Worm (Caenorhabditis elegans) whole organism, L4 larva: ENCODE results near the gene srd-12.

Experiments
- D1046.2 ChIP-seq: fragments of 200-800 bp; sonication (Bioruptor generic); IDR thresholded peaks from 2 replicates; pipeline ENCODE4 v1.3.6; 2022; ENCODE audit warnings: missing genetic modification characterization, missing compliant biosample characterization
- F44E2.7 ChIP-seq: fragments of 200-800 bp; sonication (Bioruptor generic); IDR thresholded peaks from 2 replicates; pipeline ENCODE4 v2.1.2; 2022; ENCODE audit warnings: missing genetic modification characterization, missing compliant biosample characterization
- R02D3.7 ChIP-seq: fragments of 150-350 bp; sonication (generic microtip); optimal IDR thresholded peaks from 3 replicates; lab custom pipeline; 2014; ENCODE audit warnings: missing biosample characterization, missing genetic modification characterization
- T20F7.1 ChIP-seq: fragments of 200-800 bp; sonication (Bioruptor generic); optimal IDR thresholded peaks from 2 replicates; lab custom pipeline; 2018; ENCODE audit warnings: mild to moderate bottlenecking, missing genetic modification characterization, missing compliant biosample characterization
- T26A8.4 ChIP-seq: fragments of 200-800 bp; sonication (Bioruptor generic); IDR thresholded peaks from 2 replicates; pipeline ENCODE4 v1.3.6; 2022; ENCODE audit warnings: missing genetic modification characterization, missing compliant biosample characterization
- Y105C5A.15 ChIP-seq: fragments of 200-800 bp; sonication (Bioruptor generic); IDR thresholded peaks from 2 replicates; pipeline ENCODE4 v1.3.6; 2022; ENCODE audit warnings: missing genetic modification characterization, missing compliant biosample characterization
- Y5F2A.4 ChIP-seq: fragments of 200-800 bp; sonication (Bioruptor generic); optimal IDR thresholded peaks from 2 replicates; lab custom pipeline; 2018; ENCODE audit warnings: mild to moderate bottlenecking, missing genetic modification characterization, missing compliant biosample characterization
- Y75B8A.6 ChIP-seq: fragments of 200-800 bp; sonication (Bioruptor generic); IDR thresholded peaks from 2 replicates; pipeline ENCODE4 v1.3.6; 2022; ENCODE audit warnings: missing genetic modification reagents, missing genetic modification characterization, missing compliant biosample characterization
- ZK337.2 ChIP-seq: fragments of 200-800 bp; sonication (Bioruptor generic); IDR thresholded peaks from 2 replicates; pipeline ENCODE4 v1.3.6; 2022; ENCODE audit warnings: missing genetic modification reagents, missing genetic modification characterization, missing compliant biosample characterization
- aha-1 ChIP-seq: fragments of 150-350 bp; peaks from one replicate; lab custom pipeline; 2014; ENCODE audit warnings: missing biosample characterization, missing genetic modification characterization
- aly-2 ChIP-seq: sonication (generic microtip); optimal IDR thresholded peaks from 2 replicates; lab custom pipeline; 2018; ENCODE audit warnings: missing biosample characterization, missing genetic modification characterization
- arid-1 ChIP-seq: fragments of 200-800 bp; sonication (Bioruptor generic); conservative IDR thresholded peaks from 2 replicates; pipeline ENCODE4 v1.3.6; 2022; ENCODE audit warnings: missing genetic modification reagents, missing genetic modification characterization, missing compliant biosample characterization
- attf-4 ChIP-seq: sonication (generic microtip); optimal IDR thresholded peaks from 3 replicates; lab custom pipeline; 2017; ENCODE audit warnings: missing biosample characterization, missing genetic modification characterization
- ceh-44 ChIP-seq: fragments of 200-800 bp; sonication (Bioruptor generic); IDR thresholded peaks from 2 replicates; pipeline ENCODE4 v1.3.6; 2022; ENCODE audit warnings: missing genetic modification reagents, missing genetic modification characterization, missing compliant biosample characterization
- ceh-82 ChIP-seq: sonication (generic microtip); optimal IDR thresholded peaks from 2 replicates; lab custom pipeline; 2017; ENCODE audit warnings: missing biosample characterization, missing genetic modification characterization
- ces-1 ChIP-seq: fragments of 150-350 bp; sonication (generic microtip); optimal IDR thresholded peaks from 4 replicates; lab custom pipeline; 2014; ENCODE audit warnings: missing biosample characterization, missing genetic modification reagents, missing genetic modification characterization
- ctbp-1 ChIP-seq: fragments of 200-800 bp; sonication (Bioruptor generic); IDR thresholded peaks from 2 replicates; pipeline ENCODE4 v1.3.6; 2022; ENCODE audit warnings: missing genetic modification reagents, missing genetic modification characterization, missing compliant biosample characterization
- daf-16 ChIP-seq, 3 experiments: sonication (generic microtip); optimal IDR thresholded peaks; 2 replicates each; lab custom pipeline; 2016 to 2017; ENCODE audit warnings: missing genetic modification characterization in 3 of 3, missing genetic modification reagents in 3 of 3, mild to moderate bottlenecking in 2 of 3, missing compliant biosample characterization in 2 of 3, missing biosample characterization in 1 of 3, moderate library complexity in 1 of 3
- dmd-8 ChIP-seq: fragments of 200-800 bp; sonication (Bioruptor generic); IDR thresholded peaks from 2 replicates; pipeline ENCODE4 v1.3.6; 2022; ENCODE audit warnings: missing genetic modification characterization, missing compliant biosample characterization
- dmd-9 ChIP-seq: fragments of 200-800 bp; sonication (Bioruptor generic); IDR thresholded peaks from 2 replicates; pipeline ENCODE4 v1.3.6; 2022; ENCODE audit warnings: missing genetic modification reagents, missing genetic modification characterization, missing compliant biosample characterization
- gei-8 ChIP-seq: fragments of 200-800 bp; sonication (Bioruptor generic); optimal IDR thresholded peaks from 2 replicates; lab custom pipeline; 2018; ENCODE audit warnings: mild to moderate bottlenecking, missing genetic modification characterization, missing compliant biosample characterization
- hif-1 ChIP-seq, 2 experiments: sonication (generic microtip); optimal IDR thresholded peaks; 2 replicates each; lab custom pipeline; 2016 to 2017; ENCODE audit warnings: missing compliant biosample characterization in 2 of 2, missing genetic modification characterization in 2 of 2, missing genetic modification reagents in 2 of 2, missing genotype in 2 of 2, mild to moderate bottlenecking in 1 of 2
- hlh-11 ChIP-seq: fragments of 200-800 bp; sonication (Bioruptor generic); optimal IDR thresholded peaks from 2 replicates; lab custom pipeline; 2018; ENCODE audit warnings: mild to moderate bottlenecking, missing genetic modification characterization, missing compliant biosample characterization
- hlh-30 ChIP-seq: sonication (generic microtip); optimal IDR thresholded peaks from 2 replicates; lab custom pipeline; 2017; ENCODE audit warnings: antibody characterized with exemption, mild to moderate bottlenecking, missing genetic modification characterization, missing compliant biosample characterization; ENCODE audit not compliant: insufficient read depth
- lim-7 ChIP-seq: fragments of 200-800 bp; sonication (Bioruptor generic); IDR thresholded peaks from 2 replicates; pipeline ENCODE4 v1.3.6; 2022; ENCODE audit warnings: missing genetic modification characterization, missing compliant biosample characterization
- lin-38 ChIP-seq: fragments of 200-800 bp; sonication (Bioruptor generic); IDR thresholded peaks from 2 replicates; pipeline ENCODE4 v1.3.6; 2022; ENCODE audit warnings: missing genetic modification reagents, missing genetic modification characterization, missing compliant biosample characterization
- lir-3 ChIP-seq: sonication (generic microtip); optimal IDR thresholded peaks from 2 replicates; lab custom pipeline; 2016; ENCODE audit warnings: mild to moderate bottlenecking, missing genetic modification characterization, missing compliant biosample characterization
- madf-9 ChIP-seq: fragments of 200-800 bp; sonication (Bioruptor generic); conservative IDR thresholded peaks from 2 replicates; pipeline ENCODE4 v1.3.6; 2022; ENCODE audit warnings: missing genetic modification reagents, missing genetic modification characterization, missing compliant biosample characterization
- mdl-1 ChIP-seq, 2 experiments: fragments of 150-350 bp in 1 of 2; sonication (generic microtip) in 1 of 2; optimal IDR thresholded peaks; 2 replicates each; lab custom pipeline; 2014 to 2017; ENCODE audit warnings: missing biosample characterization in 2 of 2, missing genetic modification characterization in 2 of 2
- mdt-29 ChIP-seq: fragments of 200-800 bp; sonication (Bioruptor generic); IDR thresholded peaks from 2 replicates; pipeline ENCODE4 v1.3.6; 2022; ENCODE audit warnings: missing genetic modification reagents, missing genetic modification characterization, missing compliant biosample characterization
- mes-2 ChIP-seq: sonication (generic microtip); optimal IDR thresholded peaks from 2 replicates; lab custom pipeline; 2016; ENCODE audit warnings: missing genotype, mild to moderate bottlenecking, missing genetic modification characterization, missing compliant biosample characterization; ENCODE audit not compliant: poor library complexity, severe bottlenecking
- mxl-2 ChIP-seq: fragments of 200-800 bp; sonication (Bioruptor generic); conservative IDR thresholded peaks from 2 replicates; pipeline ENCODE4 v1.3.6; 2022; ENCODE audit warnings: missing genetic modification reagents, missing genetic modification characterization, missing compliant biosample characterization
- mxl-3 ChIP-seq: fragments of 200-800 bp; sonication (Bioruptor generic); optimal IDR thresholded peaks from 2 replicates; lab custom pipeline; 2018; ENCODE audit warnings: mild to moderate bottlenecking, missing genetic modification characterization, missing compliant biosample characterization
- nhr-10 ChIP-seq: fragments of 150-350 bp; optimal IDR thresholded peaks from 2 replicates; lab custom pipeline; 2014; ENCODE audit warnings: missing biosample characterization, missing genetic modification characterization
- nhr-25 ChIP-seq: sonication (generic microtip); optimal IDR thresholded peaks from 2 replicates; lab custom pipeline; 2017; ENCODE audit warnings: missing genetic modification characterization, mild to moderate bottlenecking, missing compliant biosample characterization, antibody characterized with exemption, moderate library complexity, borderline replicate concordance; ENCODE audit not compliant: insufficient read depth
- nhr-28 ChIP-seq: fragments of 150-350 bp; optimal IDR thresholded peaks from 2 replicates; lab custom pipeline; 2014; ENCODE audit warnings: missing biosample characterization, missing genetic modification characterization
- nhr-41 ChIP-seq: fragments of 200-800 bp; sonication (Bioruptor generic); IDR thresholded peaks from 2 replicates; pipeline ENCODE4 v1.3.6; 2022; ENCODE audit warnings: missing genetic modification reagents, missing genetic modification characterization, missing compliant biosample characterization
- nhr-77 ChIP-seq: fragments of 150-350 bp; optimal IDR thresholded peaks from 2 replicates; lab custom pipeline; 2014; ENCODE audit warnings: missing biosample characterization, missing genetic modification characterization
- php-3 ChIP-seq: fragments of 200-800 bp; sonication (Bioruptor generic); IDR thresholded peaks from 2 replicates; pipeline ENCODE4 v1.3.6; 2022; ENCODE audit warnings: missing genetic modification reagents, missing genetic modification characterization, missing compliant biosample characterization
- saeg-2 ChIP-seq: fragments of 200-800 bp; sonication (Bioruptor generic); IDR thresholded peaks from 2 replicates; pipeline ENCODE4 v1.3.6; 2022; ENCODE audit warnings: missing genetic modification reagents, missing genetic modification characterization, missing compliant biosample characterization
- set-16 ChIP-seq: fragments of 200-800 bp; sonication (Bioruptor generic); IDR thresholded peaks from 2 replicates; pipeline ENCODE4 v1.3.6; 2022; ENCODE audit warnings: missing genetic modification reagents, missing genetic modification characterization, missing compliant biosample characterization
- spr-1 ChIP-seq: sonication (generic microtip); optimal IDR thresholded peaks from 2 replicates; lab custom pipeline; 2016; ENCODE audit warnings: mild to moderate bottlenecking, missing genetic modification characterization, missing compliant biosample characterization
- tag-97 ChIP-seq: fragments of 200-800 bp; sonication (Bioruptor generic); IDR thresholded peaks from 2 replicates; pipeline ENCODE4 v1.3.6; 2022; ENCODE audit warnings: missing genetic modification characterization, missing compliant biosample characterization
- unc-130 ChIP-seq: sonication (generic microtip); optimal IDR thresholded peaks from 2 replicates; lab custom pipeline; 2016; ENCODE audit warnings: missing genetic modification reagents, missing genetic modification characterization, missing compliant biosample characterization
- unc-62 ChIP-seq, 3 experiments: fragments of 150-350 bp in 1 of 3; sonication (generic microtip); optimal IDR thresholded peaks in 2 of 3; peaks in 1 of 3; 1 replicate in 1 of 3; 2 replicates in 2 of 3; lab custom pipeline; 2014 to 2017; ENCODE audit warnings: missing biosample characterization in 3 of 3, missing genetic modification characterization in 3 of 3, missing genetic modification reagents in 3 of 3, missing genotype in 1 of 3
- zip-11 ChIP-seq: fragments of 200-800 bp; sonication (Bioruptor generic); IDR thresholded peaks from 2 replicates; pipeline ENCODE4 v1.3.6; 2022; ENCODE audit warnings: missing genetic modification characterization, missing compliant biosample characterization

The srd-12 gene

ce11 chrIV:5592956-5593355 lies 37.1 kb downstream of the srd-12 start:
- TF ChIP-seq mxl-3 (GFP tag; lab: Kevin White, UChicago), result peak; percentile 10
- TF ChIP-seq aly-2 (tag; lab: Kevin White, UChicago), result no peak
- peak in 1 of 2 experiments; percentile 39 for TF ChIP-seq daf-16 (GFP tag; optimal IDR thresholded peaks at IDR 0.05; lab: Kevin White, UChicago)
- TF ChIP-seq daf-16 (tag; optimal IDR thresholded peaks at IDR 0.05; lab: Kevin White, UChicago), result no peak
- TF ChIP-seq aha-1, result peak; percentile 71
- peak; percentile 64 for TF ChIP-seq hlh-11 (tag; lab: Kevin White, UChicago)
- peak; percentile 50; the same call in 1 of the 2 replicates for TF ChIP-seq set-16 (GFP tag; lab: Robert Waterston, UW)
- TF ChIP-seq hlh-30 (tag; lab: Kevin White, UChicago), result peak; percentile 62
- no peak for TF ChIP-seq gei-8 (GFP tag; lab: Kevin White, UChicago)
- no peak for TF ChIP-seq mes-2 (tag; lab: Kevin White, UChicago)
- TF ChIP-seq nhr-28 (tag; lab: Kevin White, UChicago), result peak; percentile 55

ce11 chrIV:5591134-5591533 lies 38.9 kb downstream of the srd-12 start:
- peak; percentile 69; the same call in 1 of the 2 replicates for TF ChIP-seq saeg-2 (GFP tag; lab: Robert Waterston, UW)
- TF ChIP-seq T20F7.1, result peak; percentile 75
- peak; percentile 96 for TF ChIP-seq nhr-77
- TF ChIP-seq F44E2.7 (GFP tag; lab: Robert Waterston, UW), result no peak
- TF ChIP-seq Y75B8A.6 (GFP tag; lab: Robert Waterston, UW), result no peak
- no peak for TF ChIP-seq tag-97 (GFP tag; lab: Robert Waterston, UW)
- TF ChIP-seq R02D3.7, result no peak
- TF ChIP-seq mes-2 (tag; lab: Kevin White, UChicago), result peak; percentile 48
- no peak for TF ChIP-seq D1046.2 (GFP tag; lab: Robert Waterston, UW)
- no peak for TF ChIP-seq nhr-41 (GFP tag; lab: Robert Waterston, UW)
- no peak for TF ChIP-seq ZK337.2
- peak; percentile 22 for TF ChIP-seq nhr-10 (tag; lab: Kevin White, UChicago)
- peak; percentile 64; the same call in 1 of the 2 replicates for TF ChIP-seq mxl-2 (GFP tag; lab: Robert Waterston, UW)
- peak; percentile 98 for TF ChIP-seq hlh-30 (tag; lab: Kevin White, UChicago)
- peak; percentile 51 for TF ChIP-seq aha-1
- 0 out of 2 replicates have a peak, but pooled peaks have one; percentile 9 for TF ChIP-seq set-16 (GFP tag; lab: Robert Waterston, UW)
- TF ChIP-seq ceh-82, result no peak
- TF ChIP-seq unc-62 (GFP tag; optimal IDR thresholded peaks at IDR 0.05 in 1 of 2; lab: Kevin White, UChicago), result peak; percentile 43 to 100
- no peak for TF ChIP-seq unc-62 (tag; optimal IDR thresholded peaks at IDR 0.05; lab: Kevin White, UChicago)
- peak in 1 of 2 experiments; percentile 95 for TF ChIP-seq mdl-1 (tag; optimal IDR thresholded peaks at IDR 0.05; lab: Kevin White, UChicago)
- no peak for TF ChIP-seq unc-130 (GFP tag; lab: Kevin White, UChicago)
- no peak for TF ChIP-seq madf-9 (GFP tag; lab: Robert Waterston, UW)
- TF ChIP-seq Y5F2A.4 (GFP tag; lab: Kevin White, UChicago), result no peak
- no peak for TF ChIP-seq lim-7 (GFP tag; lab: Robert Waterston, UW)
- TF ChIP-seq nhr-25, result peak; percentile 58
- TF ChIP-seq ctbp-1 (GFP tag; lab: Robert Waterston, UW), result no peak
- no peak for TF ChIP-seq lin-38 (GFP tag; lab: Robert Waterston, UW)
- TF ChIP-seq mxl-3 (GFP tag; lab: Kevin White, UChicago), result peak; percentile 87
- no peak for TF ChIP-seq spr-1 (tag; lab: Kevin White, UChicago)
- TF ChIP-seq hif-1 (tag; optimal IDR thresholded peaks at IDR 0.05; lab: Kevin White, UChicago), result peak; percentile 44 to 69
- TF ChIP-seq mdt-29 (GFP tag; lab: Robert Waterston, UW), result peak; percentile 89
- TF ChIP-seq lir-3 (tag; lab: Kevin White, UChicago), result no peak
- no peak for TF ChIP-seq dmd-9 (GFP tag; lab: Robert Waterston, UW)
- TF ChIP-seq Y105C5A.15 (GFP tag; lab: Robert Waterston, UW), result no peak
- TF ChIP-seq T26A8.4 (GFP tag; lab: Robert Waterston, UW), result 0 out of 2 replicates have a peak, but pooled peaks have one; percentile 46
- no peak for TF ChIP-seq ces-1 (GFP tag; lab: Kevin White, UChicago)
- TF ChIP-seq dmd-8 (GFP tag; lab: Robert Waterston, UW), result no peak
- no peak for TF ChIP-seq zip-11 (GFP tag; lab: Robert Waterston, UW)
- TF ChIP-seq arid-1 (GFP tag; lab: Robert Waterston, UW), result 0 out of 2 replicates have a peak, but pooled peaks have one; percentile 38
- TF ChIP-seq php-3 (GFP tag; lab: Robert Waterston, UW), result peak; percentile 64; the same call in 1 of the 2 replicates
- TF ChIP-seq attf-4, result no peak
- TF ChIP-seq ceh-44 (GFP tag; lab: Robert Waterston, UW), result no peak
